Fruit fly (Drosophila melanogaster) whole organism, embryonic: ENCODE measurements around the gene mRRF1.

Experiments
- ATbp ChIP-seq: fragments of 200-800 bp; sonication (Bioruptor generic); optimal IDR thresholded peaks from 2 replicates; lab custom pipeline; 2017; ENCODE audit warnings: missing biosample characterization, mild to moderate bottlenecking, missing genetic modification characterization, missing genetic modification reagents
- Atf3 ChIP-seq: fragments of 200-800 bp; sonication (Bioruptor generic); optimal IDR thresholded peaks from 3 replicates; lab custom pipeline; 2016; ENCODE audit warnings: missing biosample characterization, missing genetic modification characterization
- Bteb2 ChIP-seq: fragments of 200-800 bp; sonication (Bioruptor generic); optimal IDR thresholded peaks from 2 replicates; lab custom pipeline; 2016; ENCODE audit warnings: missing biosample characterization, missing genetic modification characterization
- CG10267 ChIP-seq: fragments of 200-800 bp; sonication (Bioruptor generic); optimal IDR thresholded peaks from 2 replicates; lab custom pipeline; 2018; ENCODE audit warnings: missing biosample characterization, mild to moderate bottlenecking, missing genetic modification characterization, moderate library complexity
- CG11093 ChIP-seq: fragments of 200-800 bp; sonication (Bioruptor generic); IDR thresholded peaks from 3 replicates; pipeline ENCODE4 v1.3.6; 2022; ENCODE audit warnings: missing biosample characterization, missing genetic modification characterization
- CG11398 ChIP-seq: fragments of 200-800 bp; sonication (Bioruptor generic); optimal IDR thresholded peaks from 2 replicates; lab custom pipeline; 2016; ENCODE audit warnings: missing biosample characterization, missing genetic modification characterization
- CG11723 ChIP-seq: fragments of 200-800 bp; sonication (Bioruptor generic); optimal IDR thresholded peaks from 2 replicates; lab custom pipeline; 2017; ENCODE audit warnings: missing biosample characterization, mild to moderate bottlenecking, missing genetic modification characterization
- CG12071 ChIP-seq: fragments of 200-800 bp; sonication (Bioruptor generic); optimal IDR thresholded peaks from 3 replicates; lab custom pipeline; 2018; ENCODE audit warnings: missing biosample characterization, mild to moderate bottlenecking, missing genetic modification characterization
- CG12104 ChIP-seq: fragments of 200-800 bp; sonication (Bioruptor generic); optimal IDR thresholded peaks from 3 replicates; lab custom pipeline; 2016; ENCODE audit warnings: missing biosample characterization, missing genetic modification characterization
- CG1233 ChIP-seq: fragments of 200-800 bp; sonication (Bioruptor generic); optimal IDR thresholded peaks from 4 replicates; lab custom pipeline; 2018; ENCODE audit warnings: missing biosample characterization, mild to moderate bottlenecking, missing genetic modification characterization
- CG14710 ChIP-seq: fragments of 200-800 bp; sonication (Bioruptor generic); optimal IDR thresholded peaks from 3 replicates; lab custom pipeline; 2019; ENCODE audit warnings: missing biosample characterization, mild to moderate bottlenecking, missing genetic modification characterization, moderate library complexity
- CG1603 ChIP-seq: fragments of 200-800 bp; sonication (Bioruptor generic); optimal IDR thresholded peaks from 2 replicates; lab custom pipeline; 2019; ENCODE audit warnings: missing biosample characterization, mild to moderate bottlenecking, missing genetic modification characterization, moderate library complexity
- CG16863 ChIP-seq: fragments of 200-800 bp; sonication (Bioruptor generic); optimal IDR thresholded peaks from 3 replicates; lab custom pipeline; 2016; ENCODE audit warnings: missing biosample characterization, missing genetic modification characterization
- CG17186 ChIP-seq: fragments of 200-800 bp; sonication (Bioruptor generic); optimal IDR thresholded peaks from 3 replicates; lab custom pipeline; 2017; ENCODE audit warnings: missing biosample characterization, missing genetic modification reagents, missing genetic modification characterization
- CG17385 ChIP-seq: fragments of 200-800 bp; sonication (Bioruptor generic); optimal IDR thresholded peaks from 3 replicates; lab custom pipeline; 2018; ENCODE audit warnings: missing biosample characterization, mild to moderate bottlenecking, missing genetic modification characterization
- CG17829 ChIP-seq: fragments of 200-800 bp; optimal IDR thresholded peaks from 2 replicates; lab custom pipeline; 2019; ENCODE audit warnings: missing biosample characterization, mild to moderate bottlenecking, missing genetic modification characterization, moderate library complexity
- CG1832 ChIP-seq: fragments of 200-800 bp; sonication (Bioruptor generic); optimal IDR thresholded peaks from 2 replicates; lab custom pipeline; 2017; ENCODE audit warnings: missing biosample characterization, mild to moderate bottlenecking, missing genetic modification characterization, inconsistent platforms
- CG2712 ChIP-seq: fragments of 200-800 bp; optimal IDR thresholded peaks from 3 replicates; lab custom pipeline; 2019; ENCODE audit warnings: missing biosample characterization, mild to moderate bottlenecking, missing genetic modification characterization, moderate library complexity
- CG30431 ChIP-seq: fragments of 200-800 bp; sonication (Bioruptor generic); optimal IDR thresholded peaks from 2 replicates; lab custom pipeline; 2017; ENCODE audit warnings: missing biosample characterization, missing genetic modification characterization
- CG32532 ChIP-seq: fragments of 200-800 bp; sonication (Bioruptor generic); IDR thresholded peaks from 2 replicates; pipeline ENCODE4 v1.3.6; 2022; ENCODE audit warnings: missing biosample characterization, missing genetic modification characterization
- CG43689 ChIP-seq: fragments of 200-800 bp; sonication (Bioruptor generic); IDR thresholded peaks from 2 replicates; pipeline ENCODE4 v1.3.6; 2022; ENCODE audit warnings: missing biosample characterization, missing genetic modification characterization
- CG7928 ChIP-seq: fragments of 200-800 bp; sonication (Bioruptor generic); optimal IDR thresholded peaks from 2 replicates; lab custom pipeline; 2017; ENCODE audit warnings: missing biosample characterization, mild to moderate bottlenecking, missing genetic modification characterization
- Dbx ChIP-seq: fragments of 200-800 bp; sonication (Bioruptor generic); IDR thresholded peaks from 3 replicates; pipeline ENCODE4 v1.3.6; 2022; ENCODE audit warnings: missing biosample characterization, missing genetic modification characterization
- H15 ChIP-seq: fragments of 200-800 bp; sonication (Bioruptor generic); IDR thresholded peaks from 3 replicates; pipeline ENCODE4 v1.3.6; 2022; ENCODE audit warnings: missing biosample characterization, missing genetic modification characterization
- HHEX ChIP-seq: fragments of 200-800 bp; sonication (Bioruptor generic); optimal IDR thresholded peaks from 3 replicates; lab custom pipeline; 2017; ENCODE audit warnings: missing biosample characterization, mild to moderate bottlenecking, missing genetic modification characterization, missing genetic modification reagents
- Lim3 ChIP-seq: fragments of 200-800 bp; sonication (Bioruptor generic); IDR thresholded peaks from 2 replicates; pipeline ENCODE4 v1.3.6; 2022; ENCODE audit warnings: missing biosample characterization, missing genetic modification characterization
- MTF-1 ChIP-seq: fragments of 200-800 bp; sonication (Bioruptor generic); optimal IDR thresholded peaks from 2 replicates; lab custom pipeline; 2018; ENCODE audit warnings: missing biosample characterization, mild to moderate bottlenecking, missing genetic modification characterization, borderline replicate concordance
- NC2β ChIP-seq: fragments of 200-800 bp; sonication (Bioruptor generic); optimal IDR thresholded peaks from 2 replicates; lab custom pipeline; 2016; ENCODE audit warnings: missing biosample characterization, missing genetic modification characterization
- NFAT ChIP-seq: fragments of 200-800 bp; sonication (Bioruptor generic); IDR thresholded peaks from 2 replicates; pipeline ENCODE4 v1.3.6; 2022; ENCODE audit warnings: missing biosample characterization, missing genetic modification characterization
- Rfx ChIP-seq: fragments of 200-800 bp; sonication (Bioruptor generic); IDR thresholded peaks from 2 replicates; pipeline ENCODE4 v1.3.6; 2022; ENCODE audit warnings: missing biosample characterization, missing genetic modification characterization
- Taf1 ChIP-seq: fragments of 200-800 bp; sonication (Bioruptor generic); IDR thresholded peaks from 2 replicates; pipeline ENCODE4 v1.3.6; 2022; ENCODE audit warnings: missing biosample characterization, missing genetic modification characterization
- ac ChIP-seq: fragments of 200-800 bp; sonication (Bioruptor generic); optimal IDR thresholded peaks from 3 replicates; lab custom pipeline; 2017; ENCODE audit warnings: missing biosample characterization, mild to moderate bottlenecking, missing genetic modification characterization
- aop ChIP-seq: fragments of 200-800 bp; sonication (Bioruptor generic); IDR thresholded peaks from 2 replicates; pipeline ENCODE4 v1.3.6; 2022; ENCODE audit warnings: missing biosample characterization, missing genetic modification characterization
- ase ChIP-seq: fragments of 200-800 bp; sonication (Bioruptor generic); IDR thresholded peaks from 3 replicates; pipeline ENCODE4 v1.3.6; 2022; ENCODE audit warnings: missing biosample characterization, missing genetic modification characterization
- bsh ChIP-seq, 2 experiments: fragments of 200-800 bp; sonication (Bioruptor generic); optimal IDR thresholded peaks; 2 replicates each; lab custom pipeline; 2017 to 2018; ENCODE audit warnings: mild to moderate bottlenecking in 2 of 2, missing biosample characterization in 2 of 2, missing genetic modification characterization in 2 of 2, moderate library complexity in 1 of 2
- chn ChIP-seq: fragments of 200-800 bp; sonication (Bioruptor generic); optimal IDR thresholded peaks from 2 replicates; lab custom pipeline; 2016; ENCODE audit warnings: missing biosample characterization, missing genetic modification characterization
- gfzf ChIP-seq: fragments of 200-800 bp; sonication (Bioruptor generic); optimal IDR thresholded peaks from 2 replicates; lab custom pipeline; 2016; ENCODE audit warnings: missing biosample characterization, mild to moderate bottlenecking, missing genetic modification characterization, moderate library complexity
- grau ChIP-seq: fragments of 200-800 bp; optimal IDR thresholded peaks from 3 replicates; lab custom pipeline; 2019; ENCODE audit warnings: missing biosample characterization, mild to moderate bottlenecking, missing genetic modification characterization, moderate library complexity
- ham ChIP-seq: fragments of 200-800 bp; sonication (Bioruptor generic); IDR thresholded peaks from 2 replicates; pipeline ENCODE4 v1.3.6; 2022; ENCODE audit warnings: missing biosample characterization, missing genetic modification characterization
- hbn ChIP-seq: fragments of 200-800 bp; sonication (Bioruptor generic); IDR thresholded peaks from 2 replicates; pipeline ENCODE4 v1.3.6; 2022; ENCODE audit warnings: missing biosample characterization, missing genetic modification characterization; ENCODE audit not compliant: partially characterized antibody
- kni ChIP-seq: fragments of 200-800 bp; sonication (Bioruptor generic); optimal IDR thresholded peaks from 3 replicates; lab custom pipeline; 2017; ENCODE audit warnings: mild to moderate bottlenecking, missing biosample characterization, missing genetic modification reagents, missing genetic modification characterization
- lbe ChIP-seq: fragments of 200-800 bp; sonication (Bioruptor generic); optimal IDR thresholded peaks from 2 replicates; lab custom pipeline; 2016; ENCODE audit warnings: missing biosample characterization, mild to moderate bottlenecking, missing genetic modification characterization
- lilli ChIP-seq: fragments of 200-800 bp; sonication (Bioruptor generic); optimal IDR thresholded peaks from 3 replicates; lab custom pipeline; 2016; ENCODE audit warnings: missing biosample characterization, missing genetic modification characterization
- mam ChIP-seq: fragments of 200-800 bp; sonication (Bioruptor generic); optimal IDR thresholded peaks from 3 replicates; lab custom pipeline; 2016; ENCODE audit warnings: missing biosample characterization, missing genetic modification characterization
- otp ChIP-seq: fragments of 200-800 bp; sonication (Bioruptor generic); IDR thresholded peaks from 3 replicates; pipeline ENCODE4, ENCODE4 v1.3.6; 2022; ENCODE audit warnings: missing biosample characterization, missing genetic modification characterization
- peb ChIP-seq: fragments of 200-800 bp; sonication (Bioruptor generic); IDR thresholded peaks from 2 replicates; pipeline ENCODE4 v1.3.6; 2022; ENCODE audit warnings: missing biosample characterization, missing genetic modification characterization
- shn ChIP-seq: fragments of 200-800 bp; sonication (Bioruptor generic); optimal IDR thresholded peaks from 3 replicates; lab custom pipeline; 2016; ENCODE audit warnings: missing biosample characterization, missing genetic modification characterization
- slp2 ChIP-seq: fragments of 200-800 bp; sonication (Bioruptor generic); optimal IDR thresholded peaks from 2 replicates; lab custom pipeline; 2016; ENCODE audit warnings: missing biosample characterization, missing genetic modification characterization
- sug ChIP-seq: fragments of 200-800 bp; optimal IDR thresholded peaks from 2 replicates; lab custom pipeline; 2019; ENCODE audit warnings: missing biosample characterization, mild to moderate bottlenecking, missing genetic modification characterization, moderate library complexity
- tap ChIP-seq: fragments of 200-800 bp; optimal IDR thresholded peaks from 3 replicates; lab custom pipeline; 2019; ENCODE audit warnings: missing biosample characterization, mild to moderate bottlenecking, missing genetic modification characterization, moderate library complexity
- tgo ChIP-seq: fragments of 200-800 bp; sonication (Bioruptor generic); IDR thresholded peaks from 3 replicates; pipeline ENCODE4 v1.3.6; 2022; ENCODE audit warnings: missing biosample characterization, missing genetic modification characterization

Gene mRRF1

DNA sequence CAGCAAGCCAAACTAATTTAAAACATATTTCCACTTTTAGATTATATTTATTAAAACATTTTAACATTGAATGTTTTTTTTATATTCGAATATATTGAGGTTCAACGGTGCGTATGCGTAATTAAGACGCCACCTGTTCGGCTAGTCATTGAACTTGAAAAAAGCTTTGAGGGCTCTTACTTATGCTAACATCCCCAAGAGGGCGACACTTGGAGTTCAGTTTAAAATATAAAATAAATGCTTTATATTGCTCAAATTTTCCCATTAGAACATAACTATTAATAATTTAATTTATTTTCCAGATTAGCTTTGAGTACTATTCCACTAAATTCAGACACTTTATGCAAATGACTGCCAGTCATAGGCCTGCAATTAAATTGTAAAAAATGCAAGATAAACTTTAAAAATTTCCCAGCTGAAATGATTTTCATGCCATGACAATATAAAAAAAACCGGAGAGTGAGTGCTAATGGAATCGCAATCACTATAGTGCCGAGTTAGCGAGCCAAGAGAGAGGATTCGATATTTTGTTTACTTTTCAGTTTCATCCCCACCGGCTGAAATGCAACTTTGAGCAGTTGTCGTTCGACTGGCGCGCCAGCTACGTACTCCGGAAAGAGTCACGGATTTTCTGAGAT is 30.3 kb upstream of the mRRF1 start, which contains the start of gene PGRP-LA (continued):
- TF ChIP-seq CG11723 (GFP tag; lab: Kevin White, UChicago) (no peak), hbn (no peak), CG16863 (no peak), CG17829 (tag; lab: Kevin White, UChicago) (no peak), Lim3 (GFP tag; lab: Robert Waterston, UW) (no peak), shn (no peak), tap (no peak), sug (no peak), bsh (GFP tag; optimal IDR thresholded peaks at IDR 0.05; lab: Kevin White, UChicago) (no peak), CG17186 (GFP tag; lab: Kevin White, UChicago) (no peak), CG43689 (no peak), CG11093 (GFP tag; lab: Robert Waterston, UW) (no peak), NFAT (GFP tag; lab: Robert Waterston, UW) (peak; percentile 64; the same call in 1 of the 2 replicates), Taf1 (GFP tag; lab: Robert Waterston, UW) (no peak), lbe (GFP tag; lab: Kevin White, UChicago) (no peak), CG11398 (GFP tag; lab: Kevin White, UChicago) (no peak), CG14710 (tag; lab: Kevin White, UChicago) (no peak), peb (no peak), chn (GFP tag; lab: Kevin White, UChicago) (no peak), CG1233 (GFP tag; lab: Kevin White, UChicago) (no peak), kni (GFP tag; lab: Kevin White, UChicago) (no peak), CG1832 (no peak), H15 (GFP tag; lab: Robert Waterston, UW) (0 out of 3 replicates have a peak, but pooled peaks have one; percentile 35), Dbx (GFP tag; lab: Robert Waterston, UW) (no peak; the same call in 2 of the 3 replicates), CG30431 (GFP tag; lab: Kevin White, UChicago) (no peak), CG10267 (tag; lab: Kevin White, UChicago) (no peak), MTF-1 (GFP tag; lab: Kevin White, UChicago) (peak; percentile 19), mam (GFP tag; lab: Kevin White, UChicago) (no peak), otp (GFP tag; lab: Robert Waterston, UW) (no peak), Rfx (GFP tag; lab: Robert Waterston, UW) (peak; percentile 84), CG2712 (tag; lab: Kevin White, UChicago) (no peak), CG12071 (GFP tag; lab: Kevin White, UChicago) (no peak), ham (GFP tag; lab: Robert Waterston, UW) (no peak), HHEX (peak; percentile 9), slp2 (GFP tag; lab: Kevin White, UChicago) (no peak), aop (GFP tag; lab: Robert Waterston, UW) (no peak), ATbp (GFP tag; lab: Kevin White, UChicago) (peak; percentile 15), Atf3 (no peak), ase (GFP tag; lab: Robert Waterston, UW) (peak; percentile 24; the same call in 1 of the 3 replicates), CG7928 (no peak), tgo (GFP tag; lab: Robert Waterston, UW) (peak; percentile 40; the same call in 1 of the 3 replicates), grau (peak; percentile 39), Bteb2 (GFP tag; lab: Kevin White, UChicago) (no peak), CG32532 (GFP tag; lab: Robert Waterston, UW) (peak; percentile 81), CG1603 (tag; lab: Kevin White, UChicago) (no peak), NC2β (GFP tag; lab: Kevin White, UChicago) (no peak), CG17385 (GFP tag; lab: Kevin White, UChicago) (peak; percentile 22), CG12104 (GFP tag; lab: Kevin White, UChicago) (no peak), lilli (GFP tag; lab: Kevin White, UChicago) (peak; percentile 29), gfzf (GFP tag; lab: Kevin White, UChicago) (no peak), ac (GFP tag; lab: Kevin White, UChicago) (no peak)
